Worm (Caenorhabditis elegans) whole organism, L1 larva: ENCODE data around the gene pwp-1.

Experiments
- F16B12.6 ChIP-seq: fragments of 150-350 bp; optimal IDR thresholded peaks from 2 replicates; lab custom pipeline; 2014; ENCODE audit warnings: missing biosample characterization, missing genetic modification characterization
- aha-1 ChIP-seq: fragments of 150-350 bp; optimal IDR thresholded peaks from 2 replicates; lab custom pipeline; 2014; ENCODE audit warnings: missing biosample characterization, missing genetic modification characterization
- alr-1 ChIP-seq: fragments of 200-800 bp; sonication (Bioruptor generic); optimal IDR thresholded peaks from 2 replicates; lab custom pipeline; 2018; ENCODE audit warnings: borderline replicate concordance, mild to moderate bottlenecking, missing genetic modification characterization, missing compliant biosample characterization
- aly-2 ChIP-seq: fragments of 150-350 bp; optimal IDR thresholded peaks from 2 replicates; lab custom pipeline; 2014; ENCODE audit warnings: missing biosample characterization, missing genetic modification characterization
- blmp-1 ChIP-seq: fragments of 150-350 bp; optimal IDR thresholded peaks from 2 replicates; lab custom pipeline; 2014; ENCODE audit warnings: missing biosample characterization, missing genetic modification characterization
- ceh-8 ChIP-seq: fragments of 200-800 bp; sonication (Bioruptor generic); optimal IDR thresholded peaks from 2 replicates; lab custom pipeline; 2018; ENCODE audit warnings: mild to moderate bottlenecking, missing genetic modification characterization, moderate library complexity, missing compliant biosample characterization
- ceh-82 ChIP-seq, 3 experiments: fragments of 150-350 bp in 1 of 3; sonication (generic microtip) in 2 of 3; optimal IDR thresholded peaks; 2 replicates each; lab custom pipeline; 2014 to 2017; ENCODE audit warnings: missing biosample characterization in 3 of 3, missing genetic modification characterization in 3 of 3
- dpl-1 ChIP-seq, 3 experiments: fragments of 150-350 bp in 2 of 3; sonication (generic microtip) in 1 of 3; optimal IDR thresholded peaks; 2 replicates each; lab custom pipeline; 2014 to 2017; ENCODE audit warnings: missing biosample characterization in 3 of 3, missing genetic modification characterization in 3 of 3, missing genetic modification reagents in 3 of 3
- efl-1 ChIP-seq, 4 experiments: fragments of 150-350 bp; optimal IDR thresholded peaks in 3 of 4; peaks in 1 of 4; 1 replicate in 1 of 4; 2 replicates in 3 of 4; lab custom pipeline; 2014; ENCODE audit warnings: missing biosample characterization in 2 of 4, missing genetic modification characterization in 2 of 4, missing genetic modification reagents in 2 of 4
- elt-2 ChIP-seq: sonication (generic microtip); optimal IDR thresholded peaks from 2 replicates; lab custom pipeline; 2016; ENCODE audit warnings: missing genetic modification characterization, mild to moderate bottlenecking, inconsistent platforms, missing compliant biosample characterization, missing genetic modification reagents
- fkh-10 ChIP-seq: sonication (generic microtip); optimal IDR thresholded peaks from 2 replicates; lab custom pipeline; 2017; ENCODE audit warnings: missing biosample characterization, missing genetic modification reagents, missing genetic modification characterization
- fos-1 ChIP-seq: fragments of 150-350 bp; optimal IDR thresholded peaks from 2 replicates; lab custom pipeline; 2014; ENCODE audit warnings: missing biosample characterization, missing genetic modification characterization
- irx-1 ChIP-seq: sonication (generic microtip); optimal IDR thresholded peaks from 2 replicates; lab custom pipeline; 2016; ENCODE audit warnings: missing genetic modification characterization, missing compliant biosample characterization
- lin-35 ChIP-seq, 2 experiments: fragments of 150-350 bp; optimal IDR thresholded peaks; 2 replicates each; lab custom pipeline; 2014; ENCODE audit warnings: missing biosample characterization in 2 of 2, missing genetic modification characterization in 2 of 2, missing genetic modification reagents in 2 of 2
- lsy-2 ChIP-seq, 2 experiments: fragments of 150-350 bp; optimal IDR thresholded peaks; 2 replicates each; lab custom pipeline; 2014; ENCODE audit warnings: missing biosample characterization in 2 of 2, missing genetic modification characterization in 2 of 2
- nhr-237 ChIP-seq: fragments of 150-350 bp; optimal IDR thresholded peaks from 2 replicates; lab custom pipeline; 2014; ENCODE audit warnings: missing biosample characterization, missing genetic modification characterization
- nhr-71 ChIP-seq: sonication (generic microtip); optimal IDR thresholded peaks from 2 replicates; lab custom pipeline; 2016; ENCODE audit warnings: mild to moderate bottlenecking, missing genetic modification characterization, moderate library complexity, missing compliant biosample characterization
- nhr-77 ChIP-seq: fragments of 150-350 bp; optimal IDR thresholded peaks from 2 replicates; lab custom pipeline; 2014; ENCODE audit warnings: missing biosample characterization, missing genetic modification characterization
- nhr-84 ChIP-seq: sonication (generic microtip); optimal IDR thresholded peaks from 2 replicates; lab custom pipeline; 2017; ENCODE audit warnings: missing biosample characterization, missing genetic modification characterization
- nhr-90 ChIP-seq: sonication (generic microtip); optimal IDR thresholded peaks from 2 replicates; lab custom pipeline; 2016; ENCODE audit warnings: mild to moderate bottlenecking, missing genetic modification characterization, missing compliant biosample characterization; ENCODE audit not compliant: poor library complexity
- pax-3 ChIP-seq: fragments of 200-800 bp; sonication (Bioruptor generic); optimal IDR thresholded peaks from 2 replicates; lab custom pipeline; 2018; ENCODE audit warnings: mild to moderate bottlenecking, missing genetic modification characterization, moderate library complexity, missing compliant biosample characterization
- pqm-1 ChIP-seq: sonication (generic microtip); optimal IDR thresholded peaks from 3 replicates; lab custom pipeline; 2017; ENCODE audit warnings: missing biosample characterization, missing genetic modification characterization
- snu-23 ChIP-seq: sonication (generic microtip); optimal IDR thresholded peaks from 2 replicates; lab custom pipeline; 2016; ENCODE audit warnings: missing genetic modification characterization, missing compliant biosample characterization
- unc-130 ChIP-seq: fragments of 150-350 bp; optimal IDR thresholded peaks from 2 replicates; lab custom pipeline; 2017; ENCODE audit warnings: missing biosample characterization, missing genetic modification characterization, inconsistent platforms
- zag-1 ChIP-seq: fragments of 150-350 bp; optimal IDR thresholded peaks from 2 replicates; lab custom pipeline; 2014; ENCODE audit warnings: missing biosample characterization, missing genetic modification characterization

pwp-1 gene

ce11 chrIV:13221657-13222056 is 14.7 kb downstream of the pwp-1 start, which contains the start of gene C48D1.5:
TSS of gene C48D1.5 (plus strand) at chrIV:13221957.
- no peak for TF ChIP-seq fos-1
- TF ChIP-seq elt-2 (tag; lab: Kevin White, UChicago) = peak; percentile 33

- TF ChIP-seq unc-130 (tag; lab: Kevin White, UChicago) (no peak), fkh-10 (GFP tag; lab: Kevin White, UChicago) (peak; percentile 72), nhr-71 (tag; lab: Kevin White, UChicago) (no peak)
Observed at ce11 chrIV:13220594-13220993, 15.8 kb downstream of the pwp-1 start.

ce11 chrIV:13214466-13214865 is 21.9 kb downstream of the pwp-1 start, which contains the start of gene cho-1:
TSS of gene cho-1 (minus strand) at chrIV:13214566.
- TF ChIP-seq alr-1 (tag; lab: Kevin White, UChicago) = no peak
- no peak for TF ChIP-seq ceh-8
- TF ChIP-seq aha-1 (tag; lab: Kevin White, UChicago) = no peak
- no peak for TF ChIP-seq nhr-84
- TF ChIP-seq dpl-1 (GFP tag; optimal IDR thresholded peaks at IDR 0.05; lab: Kevin White, UChicago) = no peak
- TF ChIP-seq nhr-237 (tag; lab: Kevin White, UChicago) = no peak
- no peak for TF ChIP-seq F16B12.6 (tag; lab: Kevin White, UChicago)
- no peak for TF ChIP-seq aly-2 (tag; lab: Kevin White, UChicago)
- no peak for TF ChIP-seq pax-3

- TF ChIP-seq nhr-90 (tag; lab: Kevin White, UChicago) (no peak), ceh-82 (tag; optimal IDR thresholded peaks at IDR 0.05; lab: Kevin White, UChicago) (no peak)
Observed at ce11 chrIV:13209566-13209965, 26.8 kb downstream of the pwp-1 start, which contains the start of gene C48D1.9. TSS of gene C48D1.9 (minus strand) at chrIV:13209666.

ce11 chrIV:13205891-13206290 is 30.5 kb downstream of the pwp-1 start:
- TF ChIP-seq nhr-77 (tag; lab: Kevin White, UChicago) (no peak), efl-1 (optimal IDR thresholded peaks at IDR 0.05; lab: Kevin White, UChicago) (peak; percentile 78 to 82), efl-1 (GFP tag; optimal IDR thresholded peaks at IDR 0.05 in 1 of 2; lab: Kevin White, UChicago) (peak; percentile 82 to 98), lsy-2 (tag; optimal IDR thresholded peaks at IDR 0.05; lab: Kevin White, UChicago) (peak in 1 of 2 experiments; percentile 65), snu-23 (GFP tag; lab: Kevin White, UChicago) (peak; percentile 28), ceh-82 (tag; optimal IDR thresholded peaks at IDR 0.05; lab: Kevin White, UChicago) (peak in 1 of 3 experiments; percentile 21), F16B12.6 (tag; lab: Kevin White, UChicago) (peak; percentile 7), lin-35 (GFP tag; optimal IDR thresholded peaks at IDR 0.05; lab: Kevin White, UChicago) (peak; percentile 65 to 90), dpl-1 (GFP tag; optimal IDR thresholded peaks at IDR 0.05; lab: Kevin White, UChicago) (peak; percentile 68 to 84 (median 77)), blmp-1 (no peak)

ce11 chrIV:13204037-13204436 is 32.3 kb downstream of the pwp-1 start, which contains the start of gene ced-3:
TSS of gene ced-3 (minus strand) at chrIV:13204137.
- TF ChIP-seq lin-35 (GFP tag; optimal IDR thresholded peaks at IDR 0.05; lab: Kevin White, UChicago) = no peak
- no peak for TF ChIP-seq efl-1 (optimal IDR thresholded peaks at IDR 0.05; lab: Kevin White, UChicago)
- peak in 1 of 2 experiments; percentile 22 for TF ChIP-seq efl-1 (GFP tag; optimal IDR thresholded peaks at IDR 0.05 in 1 of 2; lab: Kevin White, UChicago)

ce11 chrIV:13197282-13197681 is 39.1 kb downstream of the pwp-1 start, which contains the start of gene C48D1.1:
TSS of gene C48D1.1 (minus strand) at chrIV:13197382.
- no peak for TF ChIP-seq lin-35 (GFP tag; optimal IDR thresholded peaks at IDR 0.05; lab: Kevin White, UChicago)
- TF ChIP-seq pqm-1 (tag; lab: Kevin White, UChicago) = no peak

ce11 chrIV:13193239-13193638 is 43.1 kb downstream of the pwp-1 start, which contains the start of gene F58D2.5:
TSS of gene F58D2.5 (minus strand) at chrIV:13193339.
- TF ChIP-seq zag-1 (tag; lab: Kevin White, UChicago) (no peak), irx-1 (tag; lab: Kevin White, UChicago) (no peak)
- TF ChIP-seq, all 84 proteins: peak for 0
